Fruit fly (Drosophila melanogaster): ENCODE data around the gene RhoGAPp190.

RhoGAPp190 gene

DNA sequence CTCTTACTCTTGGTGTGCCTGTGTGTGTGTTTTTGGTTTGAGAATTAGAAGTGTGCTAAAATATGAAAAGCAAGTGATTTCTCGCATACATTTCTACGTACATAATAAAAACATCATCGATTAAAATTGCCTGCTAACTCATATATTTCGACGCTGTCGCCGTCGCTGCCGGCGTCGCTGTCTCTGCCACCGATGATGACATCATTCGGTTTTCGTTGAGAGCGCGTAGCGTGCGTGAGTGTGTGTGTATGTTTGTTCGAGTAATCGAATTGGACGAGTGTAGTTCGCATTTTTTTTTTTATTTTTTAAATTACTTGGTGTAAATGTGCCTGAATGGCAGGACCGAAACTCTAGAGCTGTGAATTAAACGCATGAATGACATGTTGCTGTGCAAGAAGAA lies 5.4 kb upstream of the RhoGAPp190 start:
- TF ChIP-seq psq (GFP tag; optimal IDR thresholded peaks at IDR 0.05) = peak; percentile 1
- TF ChIP-seq tai (GFP tag; optimal IDR thresholded peaks at IDR 0.05) = no peak

DNA sequence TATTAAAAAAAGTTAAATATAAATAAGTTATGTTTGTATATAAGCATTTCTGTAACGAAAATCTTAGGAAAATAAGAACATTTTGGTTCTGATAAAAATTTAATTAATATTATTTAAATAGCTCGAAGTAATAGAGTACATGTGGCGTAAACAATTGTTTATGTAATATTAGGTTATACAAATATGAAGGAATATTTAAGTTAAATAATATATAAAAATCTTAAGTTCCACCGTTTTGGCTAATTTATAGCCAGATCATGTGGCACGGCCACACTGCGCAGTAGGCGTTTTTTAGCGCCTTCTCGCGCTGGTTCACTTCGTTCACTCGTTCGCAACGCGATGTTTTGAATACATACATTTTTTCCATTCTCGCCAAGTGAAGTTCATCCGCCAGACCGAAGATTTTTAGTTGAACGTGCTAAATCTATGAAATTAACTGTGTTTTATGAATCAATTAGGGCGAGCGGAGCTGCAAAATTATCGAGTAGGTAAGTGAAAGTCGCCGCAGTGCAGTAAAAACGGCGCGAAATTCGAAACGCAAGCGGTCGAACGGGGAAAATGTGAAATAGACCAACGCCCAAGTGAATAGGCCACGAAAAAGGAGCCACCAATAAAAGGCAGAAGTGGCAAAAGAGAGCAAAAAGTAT lies 4.8 kb upstream of the RhoGAPp190 start, which contains the start of gene beta-Spec:
Gene beta-Spec, plus strand, starts transcription at position 323 of the 647 bp plus-strand sequence.
- no peak for TF ChIP-seq h (GFP tag; optimal IDR thresholded peaks at IDR 0.05)
- TF ChIP-seq HLH106 (tag; optimal IDR thresholded peaks at IDR 0.05) = peak; percentile 18
- TF ChIP-seq Myc (optimal IDR thresholded peaks at IDR 0.05) = peak; percentile 78
- TF ChIP-seq CrebA (GFP tag; optimal IDR thresholded peaks at IDR 0.05; ENCODE audit: borderline replicate concordance) = no peak
- peak; percentile 43 for TF ChIP-seq psq (GFP tag; optimal IDR thresholded peaks at IDR 0.05)
- no peak for TF ChIP-seq pan (optimal IDR thresholded peaks at IDR 0.05)

DNA sequence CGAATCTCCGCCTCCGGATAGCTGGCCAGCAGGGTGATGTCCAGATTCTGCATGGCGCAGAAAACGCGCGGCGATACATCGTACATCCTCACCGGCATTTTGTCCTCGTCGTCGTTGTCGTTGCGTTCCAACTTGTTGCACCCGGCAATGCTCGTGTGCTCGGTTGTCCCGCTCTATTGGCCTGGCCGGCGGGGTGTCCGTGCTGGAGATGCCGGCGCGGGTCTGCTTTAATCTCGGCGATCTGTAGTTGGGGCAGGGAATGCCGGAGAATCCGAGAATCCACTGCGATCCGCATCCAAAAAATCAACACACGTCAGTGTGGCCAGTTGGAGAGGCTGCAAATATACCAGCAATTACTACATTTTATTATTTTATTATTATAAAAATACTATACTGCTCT lies 4.1 kb upstream of the RhoGAPp190 start, which contains the start of gene IntS2:
Gene IntS2, minus strand, starts transcription at position 318 of the 400 bp plus-strand sequence.
- TF ChIP-seq HLH106 (tag; optimal IDR thresholded peaks at IDR 0.05) = no peak
- no peak for TF ChIP-seq dmrt93B (GFP tag; optimal IDR thresholded peaks at IDR 0.05)
- TF ChIP-seq psq (GFP tag; optimal IDR thresholded peaks at IDR 0.05) = no peak

DNA sequence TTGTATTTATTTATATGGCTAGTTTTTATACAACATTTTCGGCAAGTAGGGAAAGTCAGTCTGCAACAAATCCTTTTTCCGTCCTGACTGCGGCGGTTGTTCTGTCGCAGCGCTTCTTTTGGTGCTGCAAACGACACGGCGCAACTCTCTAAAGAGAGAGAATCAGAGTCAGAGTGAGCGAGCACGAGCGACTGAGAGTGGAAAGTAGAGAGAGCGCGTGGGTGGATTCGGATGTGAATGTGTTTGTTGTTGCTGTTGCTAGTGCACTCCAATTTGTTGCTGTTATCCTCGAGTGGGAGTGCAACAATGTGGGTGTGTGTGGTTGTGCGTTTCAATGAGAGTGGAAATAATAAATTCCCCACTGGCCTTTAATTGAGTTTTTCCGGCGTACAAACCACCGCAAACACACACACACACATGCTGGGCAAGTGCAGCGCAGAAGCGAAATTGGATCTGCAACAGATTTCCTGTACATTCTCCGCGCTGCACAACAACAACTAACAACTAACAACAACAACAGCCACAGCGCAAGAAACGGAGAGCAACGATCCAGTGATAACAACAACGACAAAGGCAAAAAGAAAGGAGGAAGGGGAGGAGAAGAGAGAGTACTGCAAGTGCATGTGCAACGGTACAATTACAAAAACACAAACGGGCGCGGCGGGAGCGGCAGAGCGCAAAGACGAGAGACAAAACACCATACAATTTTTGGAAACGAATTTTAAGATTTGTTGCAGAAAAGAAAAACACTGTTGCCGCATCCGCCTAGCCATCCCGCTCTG lies 955 bp downstream of the RhoGAPp190 start:
- peak; percentile 37 to 73 for TF ChIP-seq dl (GFP tag; optimal IDR thresholded peaks at IDR 0.05; ENCODE audit: insufficient read depth in 1 of 2, partially characterized antibody in 2 of 2)
- TF ChIP-seq CG9705 (GFP tag; optimal IDR thresholded peaks at IDR 0.05) = no peak
- no peak for TF ChIP-seq lola (GFP tag; optimal IDR thresholded peaks at IDR 0.05)
- no peak for TF ChIP-seq pan (optimal IDR thresholded peaks at IDR 0.05)
- peak; percentile 71 for TF ChIP-seq Dif (GFP tag; optimal IDR thresholded peaks at IDR 0.05; ENCODE audit: partially characterized antibody)
- TF ChIP-seq CrebA (GFP tag; optimal IDR thresholded peaks at IDR 0.05; ENCODE audit: borderline replicate concordance) = no peak

DNA sequence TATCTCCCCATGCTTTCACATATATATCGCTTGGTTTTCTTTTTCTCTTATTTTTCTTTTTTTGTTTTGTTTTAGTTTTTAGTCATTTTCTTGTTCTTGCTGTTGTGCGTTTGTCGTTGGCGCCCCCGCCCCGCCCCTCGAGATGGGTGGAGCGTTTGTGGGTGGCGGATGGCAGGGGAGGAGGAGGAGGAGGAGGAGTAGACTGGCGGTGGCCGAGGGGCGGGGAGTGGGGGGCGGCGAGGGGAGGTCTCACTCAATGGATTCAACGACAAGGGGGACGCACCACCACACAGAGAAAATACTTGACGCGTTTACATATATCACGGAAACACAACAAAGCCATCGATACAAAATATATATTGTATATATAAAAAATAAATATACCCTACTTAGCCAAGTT lies 11.5 kb downstream of the RhoGAPp190 start:
- TF ChIP-seq sv (GFP tag; optimal IDR thresholded peaks at IDR 0.05) (no peak), Sp1 (GFP tag; optimal IDR thresholded peaks at IDR 0.05) (no peak), Hnf4 (GFP tag; optimal IDR thresholded peaks at IDR 0.05) (no peak), fru (GFP tag; optimal IDR thresholded peaks at IDR 0.05) (no peak), ey (GFP tag; optimal IDR thresholded peaks at IDR 0.05) (no peak), Dfd (GFP tag; optimal IDR thresholded peaks at IDR 0.05) (no peak), brk (GFP tag; optimal IDR thresholded peaks at IDR 0.05) (no peak), Hr78 (GFP tag; optimal IDR thresholded peaks at IDR 0.05) (no peak), Mio (GFP tag; optimal IDR thresholded peaks at IDR 0.05) (no peak), h (GFP tag; optimal IDR thresholded peaks at IDR 0.05) (no peak)

DNA sequence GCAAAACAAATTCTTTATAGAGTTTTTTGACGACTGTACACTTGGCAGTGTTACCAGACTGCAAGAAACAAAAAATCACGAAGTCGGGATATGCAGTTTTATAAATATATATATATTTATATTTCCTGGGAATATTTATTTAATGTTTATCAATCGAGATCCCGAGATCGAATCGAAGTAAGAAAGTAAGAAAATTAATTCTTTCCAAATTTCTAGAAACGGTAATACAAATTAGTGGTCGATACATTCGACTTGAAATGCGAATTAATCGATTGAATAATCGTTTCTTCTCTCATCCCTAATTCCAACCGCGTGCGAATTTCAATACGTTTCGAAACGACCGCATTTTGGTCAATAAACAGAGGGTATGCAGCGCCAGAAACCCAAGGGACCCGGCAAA lies 16.4 kb downstream of the RhoGAPp190 start, which contains the start of the genes CG8289 and CG5800:
Gene CG8289, minus strand, starts transcription at position 44 of the 400 bp plus-strand sequence.
Gene CG5800, plus strand, starts transcription at position 281 of the 400 bp plus-strand sequence.
- peak; percentile 43 for TF ChIP-seq HLH106 (tag; optimal IDR thresholded peaks at IDR 0.05)
- no peak for TF ChIP-seq sv (GFP tag; optimal IDR thresholded peaks at IDR 0.05)
- no peak for TF ChIP-seq Rel (GFP tag; optimal IDR thresholded peaks at IDR 0.05)
- TF ChIP-seq Rel (tag; optimal IDR thresholded peaks at IDR 0.05) = peak; percentile 69
- TF ChIP-seq psq (GFP tag; optimal IDR thresholded peaks at IDR 0.05) = no peak
- no peak for TF ChIP-seq foxo (GFP tag; optimal IDR thresholded peaks at IDR 0.05)
- no peak for TF ChIP-seq Abd-B (GFP tag; optimal IDR thresholded peaks at IDR 0.05)
- no peak for TF ChIP-seq Hnf4 (GFP tag; optimal IDR thresholded peaks at IDR 0.05)
- no peak for TF ChIP-seq fru (GFP tag; optimal IDR thresholded peaks at IDR 0.05)
- TF ChIP-seq br (GFP tag; optimal IDR thresholded peaks at IDR 0.05) = no peak

Measured in whole organism, wandering third instar larva.